Worm (Caenorhabditis elegans): ENCODE data around the gene rab-14.
A peak's percentile ranks its signal among the peaks of the same experiment; 100 is the strongest.

Gene rab-14

ce11 chrX:15655623-15656022, 49.2 kb upstream of the rab-14 start:
- TF ChIP-seq eor-1 (tag; optimal IDR thresholded peaks at IDR 0.05) (no peak), nhr-28 (tag; optimal IDR thresholded peaks at IDR 0.05) (no peak), ceh-82 (tag; optimal IDR thresholded peaks at IDR 0.05) (no peak), nhr-76 (tag; optimal IDR thresholded peaks at IDR 0.05) (no peak), nhr-11 (tag; optimal IDR thresholded peaks at IDR 0.05) (no peak), tbx-2 (tag; optimal IDR thresholded peaks at IDR 0.05) (no peak), lin-39 (tag; optimal IDR thresholded peaks at IDR 0.05) (no peak), fos-1 (tag; optimal IDR thresholded peaks at IDR 0.05) (no peak), ceh-28 (tag; optimal IDR thresholded peaks at IDR 0.05) (no peak), elt-1 (tag; optimal IDR thresholded peaks at IDR 0.05) (no peak), nhr-43 (tag; optimal IDR thresholded peaks at IDR 0.05; ENCODE audit: poor library complexity, severe bottlenecking) (no peak), snpc-4 (tag; optimal IDR thresholded peaks at IDR 0.05) (no peak), sea-2 (GFP tag; optimal IDR thresholded peaks at IDR 0.05) (no peak), ama-1 (optimal IDR thresholded peaks at IDR 0.05) (no peak), nhr-67 (tag; optimal IDR thresholded peaks at IDR 0.05) (no peak), unc-62 (GFP tag; optimal IDR thresholded peaks at IDR 0.05) (no peak), lin-15B (tag; optimal IDR thresholded peaks at IDR 0.05) (no peak), hmg-11 (tag; optimal IDR thresholded peaks at IDR 0.05) (no peak)

- no peak for TF ChIP-seq aly-2 (tag; optimal IDR thresholded peaks at IDR 0.05)
- TF ChIP-seq fkh-10 (GFP tag; optimal IDR thresholded peaks at IDR 0.05), result no peak
- TF ChIP-seq elt-3 (tag; optimal IDR thresholded peaks at IDR 0.05), result no peak
- no peak for TF ChIP-seq egl-27 (tag; optimal IDR thresholded peaks at IDR 0.05)
- no peak for TF ChIP-seq pha-4 (tag; optimal IDR thresholded peaks at IDR 0.05)
- TF ChIP-seq tbx-2 (tag; optimal IDR thresholded peaks at IDR 0.05), result no peak
- TF ChIP-seq fkh-2 (tag; optimal IDR thresholded peaks at IDR 0.05), result no peak
- no peak for TF ChIP-seq nhr-28 (tag; optimal IDR thresholded peaks at IDR 0.05)
- no peak for TF ChIP-seq mdl-1 (tag; optimal IDR thresholded peaks at IDR 0.05)
- TF ChIP-seq daf-12 (tag; optimal IDR thresholded peaks at IDR 0.05), result no peak
- no peak for TF ChIP-seq lin-15B (tag; optimal IDR thresholded peaks at IDR 0.05)
- TF ChIP-seq ama-1 (optimal IDR thresholded peaks at IDR 0.05), result no peak
- TF ChIP-seq lsy-12 (tag; optimal IDR thresholded peaks at IDR 0.05), result no peak
- no peak for TF ChIP-seq skn-1 (tag; optimal IDR thresholded peaks at IDR 0.05)
Observed at ce11 chrX:15654969-15655368, 48.5 kb upstream of the rab-14 start.

DNA sequence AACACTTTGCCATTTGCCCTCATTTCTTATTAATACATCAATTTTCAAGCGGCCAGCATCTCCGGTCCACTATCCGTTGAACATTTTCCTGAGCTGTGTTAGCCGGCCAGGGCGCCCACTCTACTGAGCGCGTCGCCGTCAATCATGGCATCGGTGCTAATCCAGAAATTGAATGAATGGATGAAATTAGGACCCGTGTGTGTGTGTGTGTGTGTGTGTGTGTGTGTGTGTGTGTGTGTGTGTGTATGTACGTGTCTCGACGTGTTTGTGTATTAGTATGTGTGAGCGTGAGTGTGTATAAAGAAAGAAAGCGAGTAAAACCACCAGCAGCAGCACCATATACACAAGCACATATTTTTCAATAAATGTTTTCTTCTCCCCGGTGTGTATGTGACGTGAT, 46.8 kb upstream of the rab-14 start:
- TF ChIP-seq ztf-11 (tag; optimal IDR thresholded peaks at IDR 0.05) (no peak), lin-39 (tag; optimal IDR thresholded peaks at IDR 0.05) (peak; percentile 55)

ce11 chrX:15650919-15651420, 44.5 kb upstream of the rab-14 start, which contains the start of gene F59D12.3:
Gene F59D12.3 (minus strand): TSS chrX:15650969.
- TF ChIP-seq ZK546.5 (tag; optimal IDR thresholded peaks at IDR 0.05) (no peak), nhr-67 (tag; optimal IDR thresholded peaks at IDR 0.05) (no peak), ceh-9 (tag; optimal IDR thresholded peaks at IDR 0.05) (no peak)

ce11 chrX:15650428-15650827, 44.0 kb upstream of the rab-14 start:
- TF ChIP-seq ztf-11 (tag; optimal IDR thresholded peaks at IDR 0.05) (no peak), mml-1 (tag; optimal IDR thresholded peaks at IDR 0.05) (no peak), elt-1 (tag; optimal IDR thresholded peaks at IDR 0.05) (no peak), ceh-28 (tag; optimal IDR thresholded peaks at IDR 0.05) (no peak), egl-27 (tag; optimal IDR thresholded peaks at IDR 0.05) (no peak), lsy-12 (tag; optimal IDR thresholded peaks at IDR 0.05) (no peak), ama-1 (optimal IDR thresholded peaks at IDR 0.05) (no peak), nfya-1 (tag; optimal IDR thresholded peaks at IDR 0.05; ENCODE audit: insufficient read depth) (no peak), nhr-25 (tag; optimal IDR thresholded peaks at IDR 0.05) (no peak), unc-62 (GFP tag; optimal IDR thresholded peaks at IDR 0.05) (no peak), sea-2 (GFP tag; optimal IDR thresholded peaks at IDR 0.05) (no peak), jun-1 (tag; optimal IDR thresholded peaks at IDR 0.05) (no peak), lin-39 (tag; optimal IDR thresholded peaks at IDR 0.05) (no peak), nhr-12 (tag; optimal IDR thresholded peaks at IDR 0.05) (no peak), elt-3 (tag; optimal IDR thresholded peaks at IDR 0.05) (no peak), pqm-1 (tag; optimal IDR thresholded peaks at IDR 0.05) (no peak), nhr-43 (tag; optimal IDR thresholded peaks at IDR 0.05; ENCODE audit: poor library complexity, severe bottlenecking) (no peak), aly-2 (tag; optimal IDR thresholded peaks at IDR 0.05) (no peak), nhr-76 (tag; optimal IDR thresholded peaks at IDR 0.05) (no peak), pha-4 (tag; optimal IDR thresholded peaks at IDR 0.05) (no peak)
